Worm (Caenorhabditis elegans) whole organism, L1 larva: Measurements from ENCODE around the gene srxa-7.

Experiments
- C34B4.2 ChIP-seq: sonication (generic microtip); optimal IDR thresholded peaks from 2 replicates; lab custom pipeline; 2017; ENCODE audit warnings: mild to moderate bottlenecking, missing genetic modification characterization, missing compliant biosample characterization
- F16B12.6 ChIP-seq: fragments of 150-350 bp; optimal IDR thresholded peaks from 2 replicates; lab custom pipeline; 2014; ENCODE audit warnings: missing biosample characterization, missing genetic modification characterization
- alr-1 ChIP-seq: fragments of 200-800 bp; sonication (Bioruptor generic); optimal IDR thresholded peaks from 2 replicates; lab custom pipeline; 2018; ENCODE audit warnings: borderline replicate concordance, mild to moderate bottlenecking, missing genetic modification characterization, missing compliant biosample characterization
- aly-2 ChIP-seq: fragments of 150-350 bp; optimal IDR thresholded peaks from 2 replicates; lab custom pipeline; 2014; ENCODE audit warnings: missing biosample characterization, missing genetic modification characterization
- blmp-1 ChIP-seq: fragments of 150-350 bp; optimal IDR thresholded peaks from 2 replicates; lab custom pipeline; 2014; ENCODE audit warnings: missing biosample characterization, missing genetic modification characterization
- ceh-82 ChIP-seq, 3 experiments: fragments of 150-350 bp in 1 of 3; sonication (generic microtip) in 2 of 3; optimal IDR thresholded peaks; 2 replicates each; lab custom pipeline; 2014 to 2017; ENCODE audit warnings: missing biosample characterization in 3 of 3, missing genetic modification characterization in 3 of 3
- ceh-88 ChIP-seq: fragments of 200-800 bp; sonication (Bioruptor generic); IDR thresholded peaks from 2 replicates; pipeline ENCODE4 v1.3.6; 2022; ENCODE audit warnings: missing genetic modification characterization, missing compliant biosample characterization
- dsc-1 ChIP-seq: sonication (generic microtip); optimal IDR thresholded peaks from 2 replicates; lab custom pipeline; 2016; ENCODE audit warnings: mild to moderate bottlenecking, missing genetic modification characterization, missing compliant biosample characterization
- efl-1 ChIP-seq, 4 experiments: fragments of 150-350 bp; optimal IDR thresholded peaks in 3 of 4; peaks in 1 of 4; 1 replicate in 1 of 4; 2 replicates in 3 of 4; lab custom pipeline; 2014; ENCODE audit warnings: missing biosample characterization in 2 of 4, missing genetic modification characterization in 2 of 4, missing genetic modification reagents in 2 of 4
- efl-3 ChIP-seq: fragments of 200-800 bp; sonication (Bioruptor generic); optimal IDR thresholded peaks from 2 replicates; lab custom pipeline; 2018; ENCODE audit warnings: mild to moderate bottlenecking, missing genetic modification characterization, missing compliant biosample characterization
- egl-13 ChIP-seq: sonication (generic microtip); optimal IDR thresholded peaks from 2 replicates; lab custom pipeline; 2016; ENCODE audit warnings: missing genotype, missing genetic modification reagents, missing genetic modification characterization, missing compliant biosample characterization
- egl-27 ChIP-seq, 2 experiments: fragments of 150-350 bp in 1 of 2; sonication (generic microtip); optimal IDR thresholded peaks; 3 replicates each; lab custom pipeline; 2017 to 2018; ENCODE audit warnings: missing biosample characterization in 2 of 2, missing genetic modification characterization in 2 of 2, missing genetic modification reagents in 2 of 2
- elt-3 ChIP-seq, 6 experiments: fragments of 150-350 bp in 1 of 6; sonication (generic microtip); optimal IDR thresholded peaks; 2 replicates each; lab custom pipeline; 2017 to 2018; ENCODE audit warnings: missing biosample characterization in 6 of 6, missing genetic modification characterization in 6 of 6, inconsistent platforms in 1 of 6
- ets-5 ChIP-seq: fragments of 200-800 bp; sonication (Bioruptor generic); IDR thresholded peaks from 2 replicates; pipeline ENCODE4 v1.3.6; 2022; ENCODE audit warnings: missing genetic modification characterization, missing compliant biosample characterization
- fkh-8 ChIP-seq: sonication (generic microtip); optimal IDR thresholded peaks from 2 replicates; lab custom pipeline; 2016; ENCODE audit warnings: mild to moderate bottlenecking, missing genetic modification characterization, missing compliant biosample characterization
- fos-1 ChIP-seq: fragments of 150-350 bp; optimal IDR thresholded peaks from 2 replicates; lab custom pipeline; 2014; ENCODE audit warnings: missing biosample characterization, missing genetic modification characterization
- grh-1 ChIP-seq: fragments of 200-800 bp; sonication (Bioruptor generic); IDR thresholded peaks from 2 replicates; pipeline ENCODE4 v1.3.6; 2022; ENCODE audit warnings: missing genetic modification reagents, missing genetic modification characterization, missing compliant biosample characterization
- hlh-17 ChIP-seq: fragments of 200-800 bp; sonication (Bioruptor generic); optimal IDR thresholded peaks from 2 replicates; lab custom pipeline; 2018; ENCODE audit warnings: missing genetic modification characterization, mild to moderate bottlenecking, missing compliant biosample characterization, moderate library complexity, borderline replicate concordance
- hlh-4 ChIP-seq: sonication (generic microtip); optimal IDR thresholded peaks from 2 replicates; lab custom pipeline; 2016; ENCODE audit warnings: mild to moderate bottlenecking, missing genetic modification characterization, missing compliant biosample characterization
- hpl-2 ChIP-seq: fragments of 150-350 bp; optimal IDR thresholded peaks from 2 replicates; lab custom pipeline; 2014; ENCODE audit warnings: missing biosample characterization, missing genetic modification reagents, missing genetic modification characterization
- irx-1 ChIP-seq: sonication (generic microtip); optimal IDR thresholded peaks from 2 replicates; lab custom pipeline; 2016; ENCODE audit warnings: missing genetic modification characterization, missing compliant biosample characterization
- jun-1 ChIP-seq: fragments of 150-350 bp; optimal IDR thresholded peaks from 2 replicates; lab custom pipeline; 2014; ENCODE audit warnings: missing biosample characterization, missing genetic modification reagents, missing genetic modification characterization
- lin-14 ChIP-seq: fragments of 200-800 bp; sonication (Bioruptor generic); optimal IDR thresholded peaks from 2 replicates; lab custom pipeline; 2018; ENCODE audit warnings: mild to moderate bottlenecking, missing genetic modification characterization, moderate library complexity, missing compliant biosample characterization
- lin-15B ChIP-seq: fragments of 150-350 bp; sonication (generic microtip); optimal IDR thresholded peaks from 3 replicates; lab custom pipeline; 2014; ENCODE audit warnings: missing biosample characterization, missing genetic modification characterization
- lin-35 ChIP-seq, 2 experiments: fragments of 150-350 bp; optimal IDR thresholded peaks; 2 replicates each; lab custom pipeline; 2014; ENCODE audit warnings: missing biosample characterization in 2 of 2, missing genetic modification characterization in 2 of 2, missing genetic modification reagents in 2 of 2
- lin-39 ChIP-seq: fragments of 150-350 bp; optimal IDR thresholded peaks from 2 replicates; lab custom pipeline; 2014; ENCODE audit warnings: missing biosample characterization, missing genetic modification reagents, missing genetic modification characterization
- mab-9 ChIP-seq: fragments of 200-800 bp; sonication (Bioruptor generic); IDR thresholded peaks from 2 replicates; pipeline ENCODE4 v1.3.6; 2022; ENCODE audit warnings: missing genetic modification reagents, missing genetic modification characterization, missing compliant biosample characterization
- mef-2 ChIP-seq: fragments of 150-350 bp; optimal IDR thresholded peaks from 2 replicates; lab custom pipeline; 2014; ENCODE audit warnings: missing biosample characterization, missing genetic modification characterization
- mep-1 ChIP-seq: fragments of 150-350 bp; optimal IDR thresholded peaks from 2 replicates; lab custom pipeline; 2014; ENCODE audit warnings: missing biosample characterization, missing genetic modification characterization
- nhr-12 ChIP-seq: sonication (generic microtip); optimal IDR thresholded peaks from 2 replicates; lab custom pipeline; 2017; ENCODE audit warnings: missing biosample characterization, missing genetic modification characterization
- nhr-20 ChIP-seq: sonication (generic microtip); optimal IDR thresholded peaks from 2 replicates; lab custom pipeline; 2016; ENCODE audit warnings: mild to moderate bottlenecking, missing genetic modification characterization, missing compliant biosample characterization
- nhr-237 ChIP-seq: fragments of 150-350 bp; optimal IDR thresholded peaks from 2 replicates; lab custom pipeline; 2014; ENCODE audit warnings: missing biosample characterization, missing genetic modification characterization
- nhr-28 ChIP-seq: fragments of 150-350 bp; optimal IDR thresholded peaks from 2 replicates; lab custom pipeline; 2014; ENCODE audit warnings: missing biosample characterization, missing genetic modification characterization
- nhr-77 ChIP-seq: fragments of 150-350 bp; optimal IDR thresholded peaks from 2 replicates; lab custom pipeline; 2014; ENCODE audit warnings: missing biosample characterization, missing genetic modification characterization
- nhr-84 ChIP-seq: sonication (generic microtip); optimal IDR thresholded peaks from 2 replicates; lab custom pipeline; 2017; ENCODE audit warnings: missing biosample characterization, missing genetic modification characterization
- nhr-85 ChIP-seq: sonication (generic microtip); peaks from one replicate; lab custom pipeline; 2016; ENCODE audit warnings: missing genetic modification characterization, inconsistent platforms, missing compliant biosample characterization
- pag-3 ChIP-seq: sonication (generic microtip); optimal IDR thresholded peaks from 2 replicates; lab custom pipeline; 2017; ENCODE audit warnings: missing genetic modification characterization, mild to moderate bottlenecking, missing compliant biosample characterization, antibody characterized with exemption, borderline replicate concordance; ENCODE audit not compliant: insufficient read depth
- snpc-4 ChIP-seq: fragments of 150-350 bp; optimal IDR thresholded peaks from 2 replicates; lab custom pipeline; 2014; ENCODE audit warnings: missing biosample characterization, missing genetic modification characterization
- sptf-1 ChIP-seq: fragments of 150-350 bp; optimal IDR thresholded peaks from 2 replicates; lab custom pipeline; 2014; ENCODE audit warnings: missing biosample characterization, missing genetic modification characterization
- sup-37 ChIP-seq: fragments of 200-800 bp; sonication (Bioruptor generic); optimal IDR thresholded peaks from 2 replicates; lab custom pipeline; 2018; ENCODE audit warnings: mild to moderate bottlenecking, missing genetic modification characterization, missing compliant biosample characterization
- swsn-7 ChIP-seq: sonication (generic microtip); optimal IDR thresholded peaks from 2 replicates; lab custom pipeline; 2016; ENCODE audit warnings: missing genetic modification characterization, missing compliant biosample characterization
- tbx-2 ChIP-seq: sonication (generic microtip); optimal IDR thresholded peaks from 2 replicates; lab custom pipeline; 2016; ENCODE audit warnings: missing genetic modification characterization, missing compliant biosample characterization
- tlp-1 ChIP-seq: fragments of 150-350 bp; optimal IDR thresholded peaks from 2 replicates; lab custom pipeline; 2014; ENCODE audit warnings: missing biosample characterization, missing genetic modification characterization
- unc-130 ChIP-seq: fragments of 150-350 bp; optimal IDR thresholded peaks from 2 replicates; lab custom pipeline; 2017; ENCODE audit warnings: missing biosample characterization, missing genetic modification characterization, inconsistent platforms
- unc-30 ChIP-seq: sonication (generic microtip); optimal IDR thresholded peaks from 2 replicates; lab custom pipeline; 2017; ENCODE audit warnings: missing biosample characterization, missing genetic modification characterization
- unc-62 ChIP-seq: fragments of 150-350 bp; optimal IDR thresholded peaks from 2 replicates; lab custom pipeline; 2014; ENCODE audit warnings: missing biosample characterization, missing genetic modification reagents, missing genetic modification characterization
- unc-86 ChIP-seq: sonication (generic microtip); optimal IDR thresholded peaks from 2 replicates; lab custom pipeline; 2016; ENCODE audit warnings: missing genetic modification characterization, missing compliant biosample characterization
- unc-98 ChIP-seq: fragments of 200-800 bp; sonication (Bioruptor generic); IDR thresholded peaks from 2 replicates; pipeline ENCODE4 v1.3.6; 2022; ENCODE audit warnings: missing genetic modification characterization, missing compliant biosample characterization
- vab-15 ChIP-seq: sonication (generic microtip); optimal IDR thresholded peaks from 2 replicates; lab custom pipeline; 2017; ENCODE audit warnings: missing genotype, mild to moderate bottlenecking, missing genetic modification characterization, missing compliant biosample characterization
- xbp-1 ChIP-seq: sonication (generic microtip); optimal IDR thresholded peaks from 2 replicates; lab custom pipeline; 2016; ENCODE audit warnings: missing genetic modification characterization, missing compliant biosample characterization
- zag-1 ChIP-seq: fragments of 150-350 bp; optimal IDR thresholded peaks from 2 replicates; lab custom pipeline; 2014; ENCODE audit warnings: missing biosample characterization, missing genetic modification characterization
- zip-4 ChIP-seq: fragments of 200-800 bp; sonication (Bioruptor generic); optimal IDR thresholded peaks from 2 replicates; lab custom pipeline; 2018; ENCODE audit warnings: mild to moderate bottlenecking, missing genetic modification characterization, moderate library complexity, missing compliant biosample characterization
- ztf-4 ChIP-seq: fragments of 150-350 bp; optimal IDR thresholded peaks from 2 replicates; lab custom pipeline; 2014; ENCODE audit warnings: missing biosample characterization, missing genetic modification characterization

Gene srxa-7

ce11 chrV:16355941-16356340 lies 48.6 kb downstream of the srxa-7 start (continued):
- peak; percentile 95 for TF ChIP-seq nhr-85 (tag; lab: Kevin White, UChicago)
- TF ChIP-seq efl-3, result no peak
- TF ChIP-seq ceh-88 (GFP tag; lab: Robert Waterston, UW), result peak; percentile 68
- peak; percentile 90 for TF ChIP-seq tbx-2 (tag; lab: Kevin White, UChicago)
- TF ChIP-seq dsc-1 (tag; lab: Kevin White, UChicago), result peak; percentile 77
- peak; percentile 67 for TF ChIP-seq ztf-4 (tag; lab: Kevin White, UChicago)
- peak; percentile 89 for TF ChIP-seq unc-86 (tag; lab: Kevin White, UChicago)
- TF ChIP-seq lin-35 (GFP tag; optimal IDR thresholded peaks at IDR 0.05; lab: Kevin White, UChicago), result peak; percentile 72 to 85
- no peak for TF ChIP-seq zag-1 (tag; lab: Kevin White, UChicago)
- TF ChIP-seq ets-5, result no peak
- peak; percentile 50 for TF ChIP-seq zip-4 (GFP tag; lab: Kevin White, UChicago)
- TF ChIP-seq nhr-20 (tag; lab: Kevin White, UChicago), result peak; percentile 95
- no peak for TF ChIP-seq unc-130 (tag; lab: Kevin White, UChicago)
- peak; percentile 81 for TF ChIP-seq nhr-77 (tag; lab: Kevin White, UChicago)
- peak; percentile 98 for TF ChIP-seq lin-14 (GFP tag; lab: Kevin White, UChicago)
- no peak for TF ChIP-seq unc-98
- TF ChIP-seq vab-15 (tag; lab: Kevin White, UChicago), result no peak
- TF ChIP-seq nhr-28 (tag; lab: Kevin White, UChicago), result no peak
- no peak for TF ChIP-seq alr-1 (tag; lab: Kevin White, UChicago)
- peak; percentile 42 to 83 for TF ChIP-seq egl-27 (tag; optimal IDR thresholded peaks at IDR 0.05; lab: Kevin White, UChicago)
- TF ChIP-seq hpl-2, result no peak
- TF ChIP-seq aly-2, result peak; percentile 9
- TF ChIP-seq efl-1 (optimal IDR thresholded peaks at IDR 0.05; lab: Kevin White, UChicago), result peak; percentile 84 to 93
- TF ChIP-seq efl-1 (GFP tag; optimal IDR thresholded peaks at IDR 0.05 in 1 of 2; lab: Kevin White, UChicago), result peak; percentile 57 to 96
- peak; percentile 60 for TF ChIP-seq nhr-237
- TF ChIP-seq elt-3 (tag; optimal IDR thresholded peaks at IDR 0.05; lab: Kevin White, UChicago), result peak in 3 of 6 experiments; percentile 75 to 83 (median 81)
- peak; percentile 38; the same call in 1 of the 2 replicates for TF ChIP-seq mab-9 (GFP tag; lab: Robert Waterston, UW)
- TF ChIP-seq unc-30, result no peak
- peak; percentile 79 for TF ChIP-seq egl-13
- no peak for TF ChIP-seq lin-39 (tag; lab: Kevin White, UChicago)
- peak; percentile 86 for TF ChIP-seq snpc-4 (tag; lab: Kevin White, UChicago)
- TF ChIP-seq grh-1 (GFP tag; lab: Robert Waterston, UW), result no peak
- peak; percentile 92 for TF ChIP-seq swsn-7 (tag; lab: Kevin White, UChicago)
- peak; percentile 82 to 91 (median 85) for TF ChIP-seq ceh-82 (tag; optimal IDR thresholded peaks at IDR 0.05; lab: Kevin White, UChicago)
- no peak for TF ChIP-seq nhr-84 (tag; lab: Kevin White, UChicago)
- no peak for TF ChIP-seq mef-2 (tag; lab: Kevin White, UChicago)
- peak; percentile 77 for TF ChIP-seq mep-1 (tag; lab: Kevin White, UChicago)
- no peak for TF ChIP-seq C34B4.2 (tag; lab: Kevin White, UChicago)
- TF ChIP-seq nhr-12, result no peak
- TF ChIP-seq F16B12.6 (tag; lab: Kevin White, UChicago), result peak; percentile 33
- no peak for TF ChIP-seq unc-62 (GFP tag; lab: Kevin White, UChicago)
- peak; percentile 94 for TF ChIP-seq fkh-8 (tag; lab: Kevin White, UChicago)
- TF ChIP-seq blmp-1, result peak; percentile 84
- peak; percentile 61 for TF ChIP-seq sup-37 (GFP tag; lab: Kevin White, UChicago)
- TF ChIP-seq tlp-1 (tag; lab: Kevin White, UChicago), result no peak
- TF ChIP-seq sptf-1 (tag; lab: Kevin White, UChicago), result no peak
- peak; percentile 79 for TF ChIP-seq fos-1
- TF ChIP-seq xbp-1 (tag; lab: Kevin White, UChicago), result peak; percentile 83
- TF ChIP-seq irx-1 (tag; lab: Kevin White, UChicago), result peak; percentile 81
- TF ChIP-seq lin-15B (tag; lab: Kevin White, UChicago), result peak; percentile 12
- no peak for TF ChIP-seq hlh-4 (tag; lab: Kevin White, UChicago)
- no peak for TF ChIP-seq hlh-17 (GFP tag; lab: Kevin White, UChicago)
- TF ChIP-seq pag-3 (tag; lab: Kevin White, UChicago), result no peak
- peak; percentile 83 for TF ChIP-seq jun-1 (tag; lab: Kevin White, UChicago)
